Worm (Caenorhabditis elegans) whole organism, young adult: Measurements from ENCODE around the gene srd-45.

Experiments used
- B0035.1 ChIP-seq: sonication (generic microtip); optimal IDR thresholded peaks from 2 replicates; lab custom pipeline; 2016; ENCODE audit warnings: missing genetic modification characterization, mild to moderate bottlenecking, missing compliant biosample characterization, missing genotype, missing genetic modification reagents
- B0261.1 ChIP-seq: sonication (generic microtip); optimal IDR thresholded peaks from 2 replicates; lab custom pipeline; 2016; ENCODE audit warnings: mild to moderate bottlenecking, missing genetic modification characterization, moderate library complexity, missing compliant biosample characterization
- C06A6.2 ChIP-seq: fragments of 200-800 bp; sonication (Bioruptor generic); conservative IDR thresholded peaks from 2 replicates; pipeline ENCODE4 v1.3.6; 2022; ENCODE audit warnings: missing genetic modification characterization, missing compliant biosample characterization
- C17E4.6 ChIP-seq: fragments of 200-800 bp; sonication (Bioruptor generic); IDR thresholded peaks from 2 replicates; pipeline ENCODE4 v1.3.6; 2022; ENCODE audit warnings: missing genetic modification reagents, missing genetic modification characterization, missing compliant biosample characterization
- F10E7.11 ChIP-seq: sonication (generic microtip); optimal IDR thresholded peaks from 2 replicates; lab custom pipeline; 2017; ENCODE audit warnings: mild to moderate bottlenecking, missing genetic modification characterization, moderate library complexity, missing compliant biosample characterization
- F33H1.4 ChIP-seq: fragments of 200-800 bp; sonication (Bioruptor generic); IDR thresholded peaks from 2 replicates; pipeline ENCODE4 v1.3.6; 2022; ENCODE audit warnings: missing genetic modification reagents, missing genetic modification characterization, missing compliant biosample characterization
- F39B2.1 ChIP-seq: fragments of 200-800 bp; sonication (Bioruptor generic); IDR thresholded peaks from 2 replicates; pipeline ENCODE4 v1.3.6; 2022; ENCODE audit warnings: missing genetic modification reagents, missing genetic modification characterization, missing compliant biosample characterization
- F55B11.4 ChIP-seq: sonication (generic microtip); optimal IDR thresholded peaks from 2 replicates; lab custom pipeline; 2016; ENCODE audit warnings: missing compliant biosample characterization, missing genetic modification characterization, borderline replicate concordance; ENCODE audit not compliant: insufficient read depth
- F57A8.1 ChIP-seq: fragments of 200-800 bp; sonication (Bioruptor generic); optimal IDR thresholded peaks from 2 replicates; lab custom pipeline; 2018; ENCODE audit warnings: mild to moderate bottlenecking, missing genetic modification characterization, moderate library complexity, missing compliant biosample characterization
- K11D2.4 ChIP-seq: fragments of 200-800 bp; sonication (Bioruptor generic); IDR thresholded peaks from 2 replicates; pipeline ENCODE4 v1.3.6; 2022; ENCODE audit warnings: missing genetic modification reagents, missing genetic modification characterization, missing compliant biosample characterization
- K12H6.12 ChIP-seq: fragments of 200-800 bp; sonication (Bioruptor generic); optimal IDR thresholded peaks from 2 replicates; lab custom pipeline; 2018; ENCODE audit warnings: mild to moderate bottlenecking, missing genetic modification characterization, missing compliant biosample characterization
- T26A5.8 ChIP-seq: sonication (generic microtip); optimal IDR thresholded peaks from 2 replicates; lab custom pipeline; 2016; ENCODE audit warnings: missing genetic modification characterization, missing compliant biosample characterization
- Y53F4B.3 ChIP-seq: fragments of 200-800 bp; sonication (Bioruptor generic); IDR thresholded peaks from 2 replicates; pipeline ENCODE4 v1.3.6; 2022; ENCODE audit warnings: missing genetic modification reagents, missing genetic modification characterization, missing compliant biosample characterization
- Y53G8AR.9 ChIP-seq: fragments of 200-800 bp; sonication (Bioruptor generic); conservative IDR thresholded peaks from 2 replicates; pipeline ENCODE4 v1.3.6; 2022; ENCODE audit warnings: missing genetic modification reagents, missing genetic modification characterization, missing compliant biosample characterization
- Y56A3A.18 ChIP-seq: fragments of 200-800 bp; sonication (Bioruptor generic); IDR thresholded peaks from 2 replicates; pipeline ENCODE4 v1.3.6; 2022; ENCODE audit warnings: missing genetic modification reagents, missing genetic modification characterization, missing compliant biosample characterization
- akir-1 ChIP-seq: fragments of 200-800 bp; sonication (Bioruptor generic); optimal IDR thresholded peaks from 2 replicates; lab custom pipeline; 2018; ENCODE audit warnings: mild to moderate bottlenecking, missing genetic modification characterization, moderate library complexity, missing compliant biosample characterization
- aptf-2 ChIP-seq: fragments of 200-800 bp; sonication (Bioruptor generic); conservative IDR thresholded peaks from 2 replicates; pipeline ENCODE4 v1.3.6; 2022; ENCODE audit warnings: missing genetic modification reagents, missing genetic modification characterization, missing compliant biosample characterization
- aptf-3 ChIP-seq: fragments of 200-800 bp; sonication (Bioruptor generic); IDR thresholded peaks from 2 replicates; pipeline ENCODE4 v1.3.6; 2022; ENCODE audit warnings: missing genetic modification characterization, missing compliant biosample characterization
- attf-3 ChIP-seq: fragments of 200-800 bp; sonication (Bioruptor generic); conservative IDR thresholded peaks from 2 replicates; pipeline ENCODE4 v1.3.6; 2022; ENCODE audit warnings: missing genetic modification reagents, missing genetic modification characterization, missing compliant biosample characterization
- cebp-1 ChIP-seq, 2 experiments: fragments of 200-800 bp in 1 of 2; sonication (Bioruptor generic) in 1 of 2; sonication (generic microtip) in 1 of 2; IDR thresholded peaks in 1 of 2; optimal IDR thresholded peaks in 1 of 2; 2 replicates each; pipeline versions ENCODE4 v1.3.6 to Lab custom; 2017 to 2022; ENCODE audit warnings: missing compliant biosample characterization in 2 of 2, missing genetic modification characterization in 2 of 2, mild to moderate bottlenecking in 1 of 2, missing genetic modification reagents in 1 of 2, moderate library complexity in 1 of 2
- ceh-100 ChIP-seq: fragments of 200-800 bp; sonication (Bioruptor generic); IDR thresholded peaks from 2 replicates; pipeline ENCODE4 v1.3.6; 2022; ENCODE audit warnings: missing genetic modification reagents, missing genetic modification characterization, missing compliant biosample characterization
- die-1 ChIP-seq: sonication (generic microtip); optimal IDR thresholded peaks from 2 replicates; lab custom pipeline; 2016; ENCODE audit warnings: missing genotype, mild to moderate bottlenecking, missing genetic modification characterization, missing compliant biosample characterization
- ets-4 ChIP-seq: fragments of 200-800 bp; sonication (Bioruptor generic); optimal IDR thresholded peaks from 2 replicates; lab custom pipeline; 2018; ENCODE audit warnings: mild to moderate bottlenecking, missing genetic modification characterization, missing compliant biosample characterization
- fkh-3 ChIP-seq: sonication (generic microtip); optimal IDR thresholded peaks from 2 replicates; lab custom pipeline; 2016; ENCODE audit warnings: mild to moderate bottlenecking, missing genetic modification characterization, missing compliant biosample characterization
- gei-17 ChIP-seq: fragments of 200-800 bp; sonication (Bioruptor generic); optimal IDR thresholded peaks from 2 replicates; lab custom pipeline; 2018; ENCODE audit warnings: mild to moderate bottlenecking, missing genetic modification characterization, missing compliant biosample characterization
- let-607 ChIP-seq, 2 experiments: fragments of 200-800 bp in 1 of 2; sonication (Bioruptor generic) in 1 of 2; sonication (generic microtip) in 1 of 2; optimal IDR thresholded peaks; 2 replicates each; lab custom pipeline; 2016 to 2018; ENCODE audit warnings: mild to moderate bottlenecking in 2 of 2, missing compliant biosample characterization in 2 of 2, missing genetic modification characterization in 2 of 2, moderate library complexity in 2 of 2, missing genotype in 1 of 2
- lsy-27 ChIP-seq: sonication (generic microtip); optimal IDR thresholded peaks from 2 replicates; lab custom pipeline; 2017; ENCODE audit warnings: missing genetic modification characterization, mild to moderate bottlenecking, missing compliant biosample characterization, antibody characterized with exemption, missing genotype, borderline replicate concordance; ENCODE audit not compliant: insufficient read depth
- mes-4 ChIP-seq: sonication (generic microtip); optimal IDR thresholded peaks from 2 replicates; lab custom pipeline; 2016; ENCODE audit warnings: missing genotype, missing genetic modification characterization, missing compliant biosample characterization
- mxl-1 ChIP-seq: sonication (generic microtip); optimal IDR thresholded peaks from 2 replicates; lab custom pipeline; 2016; ENCODE audit warnings: missing genetic modification characterization, missing compliant biosample characterization
- nfya-2 ChIP-seq: fragments of 200-800 bp; sonication (Bioruptor generic); IDR thresholded peaks from 2 replicates; pipeline ENCODE4 v1.3.6; 2022; ENCODE audit warnings: missing genetic modification reagents, missing genetic modification characterization, missing compliant biosample characterization
- nhr-120 ChIP-seq: fragments of 200-800 bp; sonication (Bioruptor generic); IDR thresholded peaks from 2 replicates; pipeline ENCODE4 v1.3.6; 2022; ENCODE audit warnings: missing genetic modification characterization, missing compliant biosample characterization
- nhr-80 ChIP-seq: sonication (generic microtip); optimal IDR thresholded peaks from 2 replicates; lab custom pipeline; 2016; ENCODE audit warnings: missing genetic modification characterization, missing compliant biosample characterization
- pha-4 ChIP-seq: fragments of 150-350 bp; sonication (generic microtip); optimal IDR thresholded peaks from 2 replicates; lab custom pipeline; 2014; ENCODE audit warnings: missing biosample characterization, missing genetic modification reagents, missing genetic modification characterization
- repo-1 ChIP-seq: sonication (generic microtip); optimal IDR thresholded peaks from 2 replicates; lab custom pipeline; 2017; ENCODE audit warnings: mild to moderate bottlenecking, missing genetic modification characterization, missing compliant biosample characterization
- snpc-3.4 ChIP-seq: sonication (generic microtip); optimal IDR thresholded peaks from 2 replicates; lab custom pipeline; 2017; ENCODE audit warnings: missing genetic modification characterization, mild to moderate bottlenecking, missing compliant biosample characterization, antibody characterized with exemption, moderate library complexity, missing genotype, missing genetic modification reagents
- sptf-2 ChIP-seq: fragments of 200-800 bp; sonication (Bioruptor generic); optimal IDR thresholded peaks from 2 replicates; lab custom pipeline; 2018; ENCODE audit warnings: mild to moderate bottlenecking, missing genetic modification characterization, missing compliant biosample characterization
- ztf-22 ChIP-seq: fragments of 200-800 bp; sonication (Bioruptor generic); optimal IDR thresholded peaks from 2 replicates; lab custom pipeline; 2018; ENCODE audit warnings: mild to moderate bottlenecking, missing genetic modification characterization, moderate library complexity, missing compliant biosample characterization
- ztf-26 ChIP-seq: sonication (generic microtip); optimal IDR thresholded peaks from 2 replicates; lab custom pipeline; 2017; ENCODE audit warnings: missing genetic modification characterization, missing compliant biosample characterization

The srd-45 gene

DNA sequence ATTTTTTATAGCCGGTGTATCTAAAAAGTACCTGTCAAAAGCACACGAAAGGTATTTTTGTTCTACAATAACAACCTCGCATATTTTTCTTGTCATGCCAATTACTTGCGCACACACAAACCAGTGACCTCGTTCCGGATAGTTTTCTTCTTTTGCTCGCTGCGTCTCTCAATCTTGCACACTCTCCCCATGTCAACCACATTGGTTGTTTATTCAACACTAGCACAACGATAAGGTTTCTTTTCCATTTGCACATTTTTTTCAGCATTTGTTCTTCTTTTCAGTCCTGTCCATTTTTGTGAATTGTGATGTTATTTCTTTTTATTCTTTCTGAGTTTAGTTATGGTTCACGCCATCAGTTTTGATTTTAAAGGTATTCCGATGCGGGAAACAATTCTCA lies 21.4 kb downstream of the srd-45 start, which contains the start of gene F42F12.3:
Gene F42F12.3, plus strand, starts transcription at position 372 of the 400 bp plus-strand sequence.
- TF ChIP-seq nhr-80 (tag; lab: Kevin White, UChicago) (peak; percentile 21), F39B2.1 (GFP tag; lab: Robert Waterston, UW) (no peak), mxl-1 (tag; lab: Kevin White, UChicago) (no peak)

- peak; percentile 39 for TF ChIP-seq nhr-80 (tag; lab: Kevin White, UChicago)
- TF ChIP-seq ceh-100 (GFP tag; lab: Robert Waterston, UW), result no peak
Observed at ce11 chrX:12352872-12353271, 24.1 kb downstream of the srd-45 start, which contains the start of gene F42F12.4. Gene F42F12.4 (minus strand): TSS chrX:12352947.

- TF ChIP-seq gei-17 (GFP tag; lab: Kevin White, UChicago) (no peak), B0035.1 (no peak), B0261.1 (no peak), Y56A3A.18 (GFP tag; lab: Robert Waterston, UW) (no peak), F33H1.4 (GFP tag; lab: Robert Waterston, UW) (no peak), nfya-2 (GFP tag; lab: Robert Waterston, UW) (no peak), aptf-2 (GFP tag; lab: Robert Waterston, UW) (no peak), Y53G8AR.9 (GFP tag; lab: Robert Waterston, UW) (no peak), mes-4 (tag; lab: Kevin White, UChicago) (no peak), sptf-2 (GFP tag; lab: Kevin White, UChicago) (no peak), F55B11.4 (tag; lab: Kevin White, UChicago) (no peak), lsy-27 (tag; lab: Kevin White, UChicago) (no peak), die-1 (tag; lab: Kevin White, UChicago) (no peak)
Observed at ce11 chrX:12356581-12356980, 27.8 kb downstream of the srd-45 start, which contains the start of gene nspc-12. Gene nspc-12 (minus strand): TSS chrX:12356681.

DNA sequence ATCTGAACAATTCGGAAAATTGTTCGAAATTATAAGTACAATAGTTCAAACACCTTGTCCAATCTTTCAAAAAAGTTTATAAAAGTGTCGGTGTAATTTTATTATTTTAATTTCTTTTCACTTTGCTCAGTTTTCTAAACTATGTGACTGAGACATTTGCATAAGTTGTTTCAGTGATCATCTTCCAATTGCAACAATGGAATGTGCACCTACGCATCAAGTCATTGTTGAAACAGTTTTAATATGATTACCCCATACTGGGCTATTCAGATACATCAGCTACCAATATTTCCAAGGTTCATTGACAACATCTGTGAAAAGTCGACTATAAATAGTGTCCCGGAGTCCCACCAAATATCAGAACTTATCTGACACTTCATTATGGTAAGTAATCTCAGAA lies 28.4 kb downstream of the srd-45 start, which contains the start of gene nspc-13:
Gene nspc-13, plus strand, starts transcription at position 301 of the 400 bp plus-strand sequence.
- TF ChIP-seq lsy-27 (tag; lab: Kevin White, UChicago) (no peak), nhr-80 (tag; lab: Kevin White, UChicago) (no peak), attf-3 (GFP tag; lab: Robert Waterston, UW) (no peak), cebp-1 (GFP tag; IDR thresholded peaks at IDR 0.05; lab: Robert Waterston, UW) (no peak), cebp-1 (tag; optimal IDR thresholded peaks at IDR 0.05; lab: Kevin White, UChicago) (no peak), F33H1.4 (GFP tag; lab: Robert Waterston, UW) (no peak), ztf-22 (GFP tag; lab: Kevin White, UChicago) (no peak), aptf-3 (GFP tag; lab: Robert Waterston, UW) (no peak), K12H6.12 (no peak), K11D2.4 (GFP tag; lab: Robert Waterston, UW) (no peak), fkh-3 (tag; lab: Kevin White, UChicago) (no peak), nhr-120 (GFP tag; lab: Robert Waterston, UW) (no peak), repo-1 (tag; lab: Kevin White, UChicago) (no peak)

DNA sequence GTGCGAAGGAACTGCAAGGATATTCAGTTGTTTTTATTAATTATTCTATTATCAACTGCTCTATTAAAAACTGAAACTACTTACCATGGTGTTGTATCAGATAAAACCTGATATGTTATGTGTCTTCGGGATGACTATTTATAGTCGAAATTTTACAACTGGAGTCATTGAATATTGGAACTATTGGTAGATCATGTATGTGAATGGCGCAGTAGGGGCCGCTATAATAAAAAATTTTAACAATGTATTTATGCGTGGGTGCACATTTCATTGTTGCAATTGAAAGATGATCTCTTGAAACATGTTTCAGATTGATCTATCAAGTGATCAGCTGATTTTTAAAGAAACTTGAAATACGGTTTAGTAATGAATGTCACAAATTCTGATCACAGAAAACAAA lies 30.2 kb downstream of the srd-45 start, which contains the start of gene nspc-14:
Gene nspc-14, minus strand, starts transcription at position 101 of the 400 bp plus-strand sequence.
- TF ChIP-seq akir-1 (GFP tag; lab: Kevin White, UChicago), result no peak

- TF ChIP-seq B0035.1, result no peak
- TF ChIP-seq F10E7.11 (tag; lab: Kevin White, UChicago), result no peak
- TF ChIP-seq mes-4 (tag; lab: Kevin White, UChicago), result no peak
- TF ChIP-seq T26A5.8 (tag; lab: Kevin White, UChicago), result no peak
- TF ChIP-seq Y53F4B.3 (GFP tag; lab: Robert Waterston, UW), result no peak
- no peak for TF ChIP-seq F57A8.1
- TF ChIP-seq let-607 (tag; optimal IDR thresholded peaks at IDR 0.05; lab: Kevin White, UChicago), result no peak
- TF ChIP-seq ets-4 (GFP tag; lab: Kevin White, UChicago), result no peak
- TF ChIP-seq snpc-3.4, result no peak
- TF ChIP-seq ztf-26 (tag; lab: Kevin White, UChicago), result no peak
- no peak for TF ChIP-seq C17E4.6 (GFP tag; lab: Robert Waterston, UW)
- TF ChIP-seq C06A6.2 (GFP tag; lab: Robert Waterston, UW), result no peak
- no peak for TF ChIP-seq pha-4 (tag; lab: Kevin White, UChicago)
- TF ChIP-seq cebp-1 (GFP tag; IDR thresholded peaks at IDR 0.05; lab: Robert Waterston, UW), result no peak
- no peak for TF ChIP-seq cebp-1 (tag; optimal IDR thresholded peaks at IDR 0.05; lab: Kevin White, UChicago)
Observed at ce11 chrX:12360444-12360843, 31.7 kb downstream of the srd-45 start, which contains the start of the genes nspc-15 and F19H6.6. Gene nspc-15 (plus strand): TSS chrX:12360744. Gene F19H6.6 (plus strand): TSS chrX:12360827.
